Worm (Caenorhabditis elegans) whole organism, L1 larva: ENCODE measurements around the gene T13C5.2.

Source experiments
- C04F5.9 ChIP-seq: sonication (generic microtip); optimal IDR thresholded peaks from 2 replicates; lab custom pipeline; 2016; ENCODE audit warnings: missing genetic modification characterization, missing compliant biosample characterization
- alr-1 ChIP-seq: fragments of 200-800 bp; sonication (Bioruptor generic); optimal IDR thresholded peaks from 2 replicates; lab custom pipeline; 2018; ENCODE audit warnings: borderline replicate concordance, mild to moderate bottlenecking, missing genetic modification characterization, missing compliant biosample characterization
- ama-1 ChIP-seq: fragments of 150-350 bp; optimal IDR thresholded peaks from 2 replicates; lab custom pipeline; 2014
- blmp-1 ChIP-seq: fragments of 150-350 bp; optimal IDR thresholded peaks from 2 replicates; lab custom pipeline; 2014; ENCODE audit warnings: missing biosample characterization, missing genetic modification characterization
- ceh-8 ChIP-seq: fragments of 200-800 bp; sonication (Bioruptor generic); optimal IDR thresholded peaks from 2 replicates; lab custom pipeline; 2018; ENCODE audit warnings: mild to moderate bottlenecking, missing genetic modification characterization, moderate library complexity, missing compliant biosample characterization
- ceh-90 ChIP-seq: sonication (generic microtip); optimal IDR thresholded peaks from 2 replicates; lab custom pipeline; 2016; ENCODE audit warnings: missing genetic modification characterization, missing compliant biosample characterization
- ces-1 ChIP-seq: fragments of 150-350 bp; optimal IDR thresholded peaks from 2 replicates; lab custom pipeline; 2014; ENCODE audit warnings: missing biosample characterization, missing genetic modification reagents, missing genetic modification characterization
- dsc-1 ChIP-seq: sonication (generic microtip); optimal IDR thresholded peaks from 2 replicates; lab custom pipeline; 2016; ENCODE audit warnings: mild to moderate bottlenecking, missing genetic modification characterization, missing compliant biosample characterization
- efl-3 ChIP-seq: fragments of 200-800 bp; sonication (Bioruptor generic); optimal IDR thresholded peaks from 2 replicates; lab custom pipeline; 2018; ENCODE audit warnings: mild to moderate bottlenecking, missing genetic modification characterization, missing compliant biosample characterization
- egl-13 ChIP-seq: sonication (generic microtip); optimal IDR thresholded peaks from 2 replicates; lab custom pipeline; 2016; ENCODE audit warnings: missing genotype, missing genetic modification reagents, missing genetic modification characterization, missing compliant biosample characterization
- egl-27 ChIP-seq, 2 experiments: fragments of 150-350 bp in 1 of 2; sonication (generic microtip); optimal IDR thresholded peaks; 3 replicates each; lab custom pipeline; 2017 to 2018; ENCODE audit warnings: missing biosample characterization in 2 of 2, missing genetic modification characterization in 2 of 2, missing genetic modification reagents in 2 of 2
- elt-2 ChIP-seq: sonication (generic microtip); optimal IDR thresholded peaks from 2 replicates; lab custom pipeline; 2016; ENCODE audit warnings: missing genetic modification characterization, mild to moderate bottlenecking, inconsistent platforms, missing compliant biosample characterization, missing genetic modification reagents
- elt-3 ChIP-seq, 6 experiments: fragments of 150-350 bp in 1 of 6; sonication (generic microtip); optimal IDR thresholded peaks; 2 replicates each; lab custom pipeline; 2017 to 2018; ENCODE audit warnings: missing biosample characterization in 6 of 6, missing genetic modification characterization in 6 of 6, inconsistent platforms in 1 of 6
- fos-1 ChIP-seq: fragments of 150-350 bp; optimal IDR thresholded peaks from 2 replicates; lab custom pipeline; 2014; ENCODE audit warnings: missing biosample characterization, missing genetic modification characterization
- hlh-17 ChIP-seq: fragments of 200-800 bp; sonication (Bioruptor generic); optimal IDR thresholded peaks from 2 replicates; lab custom pipeline; 2018; ENCODE audit warnings: missing genetic modification characterization, mild to moderate bottlenecking, missing compliant biosample characterization, moderate library complexity, borderline replicate concordance
- hlh-4 ChIP-seq: sonication (generic microtip); optimal IDR thresholded peaks from 2 replicates; lab custom pipeline; 2016; ENCODE audit warnings: mild to moderate bottlenecking, missing genetic modification characterization, missing compliant biosample characterization
- isw-1 ChIP-seq: fragments of 200-800 bp; sonication (Bioruptor generic); IDR thresholded peaks from 2 replicates; pipeline ENCODE4 v1.3.6; 2022; ENCODE audit warnings: missing genetic modification characterization, missing compliant biosample characterization
- jun-1 ChIP-seq: fragments of 150-350 bp; optimal IDR thresholded peaks from 2 replicates; lab custom pipeline; 2014; ENCODE audit warnings: missing biosample characterization, missing genetic modification reagents, missing genetic modification characterization
- lin-13 ChIP-seq: fragments of 150-350 bp; optimal IDR thresholded peaks from 2 replicates; lab custom pipeline; 2014; ENCODE audit warnings: missing biosample characterization, missing genetic modification reagents, missing genetic modification characterization
- lin-15B ChIP-seq: fragments of 150-350 bp; sonication (generic microtip); optimal IDR thresholded peaks from 3 replicates; lab custom pipeline; 2014; ENCODE audit warnings: missing biosample characterization, missing genetic modification characterization
- lir-3 ChIP-seq: sonication (generic microtip); optimal IDR thresholded peaks from 2 replicates; lab custom pipeline; 2016; ENCODE audit warnings: mild to moderate bottlenecking, missing genetic modification characterization, moderate library complexity, missing compliant biosample characterization; ENCODE audit not compliant: poor library complexity
- lsy-2 ChIP-seq, 2 experiments: fragments of 150-350 bp; optimal IDR thresholded peaks; 2 replicates each; lab custom pipeline; 2014; ENCODE audit warnings: missing biosample characterization in 2 of 2, missing genetic modification characterization in 2 of 2
- mdl-1 ChIP-seq, 2 experiments: fragments of 150-350 bp; optimal IDR thresholded peaks; 2 replicates each; lab custom pipeline; 2014 to 2017; ENCODE audit warnings: missing biosample characterization in 2 of 2, missing genetic modification characterization in 2 of 2, inconsistent platforms in 1 of 2
- mep-1 ChIP-seq: fragments of 150-350 bp; optimal IDR thresholded peaks from 2 replicates; lab custom pipeline; 2014; ENCODE audit warnings: missing biosample characterization, missing genetic modification characterization
- nhr-12 ChIP-seq: sonication (generic microtip); optimal IDR thresholded peaks from 2 replicates; lab custom pipeline; 2017; ENCODE audit warnings: missing biosample characterization, missing genetic modification characterization
- nhr-19 ChIP-seq: fragments of 200-800 bp; sonication (Bioruptor generic); conservative IDR thresholded peaks from 2 replicates; pipeline ENCODE4 v1.3.6; 2022; ENCODE audit warnings: missing genetic modification characterization, missing compliant biosample characterization
- nhr-20 ChIP-seq: sonication (generic microtip); optimal IDR thresholded peaks from 2 replicates; lab custom pipeline; 2016; ENCODE audit warnings: mild to moderate bottlenecking, missing genetic modification characterization, missing compliant biosample characterization
- nhr-47 ChIP-seq: sonication (generic microtip); optimal IDR thresholded peaks from 2 replicates; lab custom pipeline; 2016; ENCODE audit warnings: mild to moderate bottlenecking, missing genetic modification characterization, moderate library complexity, missing compliant biosample characterization
- nhr-76 ChIP-seq: sonication (generic microtip); optimal IDR thresholded peaks from 2 replicates; lab custom pipeline; 2017; ENCODE audit warnings: missing biosample characterization, missing genetic modification characterization
- nhr-77 ChIP-seq: fragments of 150-350 bp; optimal IDR thresholded peaks from 2 replicates; lab custom pipeline; 2014; ENCODE audit warnings: missing biosample characterization, missing genetic modification characterization
- nhr-84 ChIP-seq: sonication (generic microtip); optimal IDR thresholded peaks from 2 replicates; lab custom pipeline; 2017; ENCODE audit warnings: missing biosample characterization, missing genetic modification characterization
- nhr-85 ChIP-seq: sonication (generic microtip); peaks from one replicate; lab custom pipeline; 2016; ENCODE audit warnings: missing genetic modification characterization, inconsistent platforms, missing compliant biosample characterization
- snu-23 ChIP-seq: sonication (generic microtip); optimal IDR thresholded peaks from 2 replicates; lab custom pipeline; 2016; ENCODE audit warnings: missing genetic modification characterization, missing compliant biosample characterization
- sptf-1 ChIP-seq: fragments of 150-350 bp; optimal IDR thresholded peaks from 2 replicates; lab custom pipeline; 2014; ENCODE audit warnings: missing biosample characterization, missing genetic modification characterization
- swsn-7 ChIP-seq: sonication (generic microtip); optimal IDR thresholded peaks from 2 replicates; lab custom pipeline; 2016; ENCODE audit warnings: missing genetic modification characterization, missing compliant biosample characterization
- tbx-2 ChIP-seq: sonication (generic microtip); optimal IDR thresholded peaks from 2 replicates; lab custom pipeline; 2016; ENCODE audit warnings: missing genetic modification characterization, missing compliant biosample characterization
- unc-130 ChIP-seq: fragments of 150-350 bp; optimal IDR thresholded peaks from 2 replicates; lab custom pipeline; 2017; ENCODE audit warnings: missing biosample characterization, missing genetic modification characterization, inconsistent platforms
- unc-62 ChIP-seq: fragments of 150-350 bp; optimal IDR thresholded peaks from 2 replicates; lab custom pipeline; 2014; ENCODE audit warnings: missing biosample characterization, missing genetic modification reagents, missing genetic modification characterization
- xbp-1 ChIP-seq: sonication (generic microtip); optimal IDR thresholded peaks from 2 replicates; lab custom pipeline; 2016; ENCODE audit warnings: missing genetic modification characterization, missing compliant biosample characterization
- zip-4 ChIP-seq: fragments of 200-800 bp; sonication (Bioruptor generic); optimal IDR thresholded peaks from 2 replicates; lab custom pipeline; 2018; ENCODE audit warnings: mild to moderate bottlenecking, missing genetic modification characterization, moderate library complexity, missing compliant biosample characterization
- ztf-4 ChIP-seq: fragments of 150-350 bp; optimal IDR thresholded peaks from 2 replicates; lab custom pipeline; 2014; ENCODE audit warnings: missing biosample characterization, missing genetic modification characterization

T13C5.2 gene

ce11 chrX:6180293-6180692 lies 4.5 kb upstream of the T13C5.2 start, which contains the start of gene T13C5.7:
T13C5.7 (plus strand) TSS chrX:6180593.
- peak; percentile 33 for TF ChIP-seq blmp-1
- TF ChIP-seq mdl-1 (tag; optimal IDR thresholded peaks at IDR 0.05; lab: Kevin White, UChicago) = no peak

ce11 chrX:6187848-6188247 lies 3.0 kb downstream of the T13C5.2 start, which contains the start of gene T13C5.10:
T13C5.10 (plus strand) TSS chrX:6188148.
- no peak for TF ChIP-seq ces-1 (GFP tag; lab: Kevin White, UChicago)
- no peak for TF ChIP-seq lir-3
- no peak for TF ChIP-seq nhr-84
- TF ChIP-seq lsy-2 (tag; optimal IDR thresholded peaks at IDR 0.05; lab: Kevin White, UChicago) = no peak
- no peak for TF ChIP-seq alr-1
- no peak for TF ChIP-seq ama-1 (lab: Kevin White, UChicago)
- no peak for TF ChIP-seq swsn-7 (tag; lab: Kevin White, UChicago)
- no peak for TF ChIP-seq ceh-8

- TF ChIP-seq unc-130 (tag; lab: Kevin White, UChicago) (no peak), jun-1 (tag; lab: Kevin White, UChicago) (no peak), snu-23 (no peak), blmp-1 (no peak), efl-3 (GFP tag; lab: Kevin White, UChicago) (no peak), egl-27 (tag; optimal IDR thresholded peaks at IDR 0.05; lab: Kevin White, UChicago) (no peak), xbp-1 (tag; lab: Kevin White, UChicago) (no peak), nhr-47 (tag; lab: Kevin White, UChicago) (no peak), lin-13 (GFP tag; lab: Kevin White, UChicago) (no peak), mep-1 (tag; lab: Kevin White, UChicago) (no peak), nhr-12 (tag; lab: Kevin White, UChicago) (no peak), isw-1 (GFP tag; lab: Robert Waterston, UW) (no peak), elt-2 (tag; lab: Kevin White, UChicago) (no peak), elt-3 (tag; optimal IDR thresholded peaks at IDR 0.05; lab: Kevin White, UChicago) (no peak), ceh-8 (no peak), zip-4 (GFP tag; lab: Kevin White, UChicago) (no peak), unc-62 (GFP tag; lab: Kevin White, UChicago) (no peak)
- TF ChIP-seq, all 84 proteins: peak for 0
Observed at ce11 chrX:6189955-6190354, 5.1 kb downstream of the T13C5.2 start, which contains the start of gene T13C5.9. T13C5.9 (plus strand) TSS chrX:6190255.

- TF ChIP-seq egl-13 (tag; lab: Kevin White, UChicago) (peak; percentile 65), nhr-20 (tag; lab: Kevin White, UChicago) (no peak), nhr-47 (tag; lab: Kevin White, UChicago) (peak; percentile 8), dsc-1 (peak; percentile 75)
Observed at ce11 chrX:6194191-6194724, 9.4 kb downstream of the T13C5.2 start, which contains the start of gene ceh-54. ceh-54 (minus strand) TSS chrX:6194241.

- no peak for TF ChIP-seq lsy-2 (tag; optimal IDR thresholded peaks at IDR 0.05; lab: Kevin White, UChicago)
- TF ChIP-seq sptf-1 (tag; lab: Kevin White, UChicago) = no peak
- TF ChIP-seq nhr-76 (tag; lab: Kevin White, UChicago) = no peak
- TF ChIP-seq nhr-77 (tag; lab: Kevin White, UChicago) = no peak
- TF ChIP-seq C04F5.9 = no peak
- no peak for TF ChIP-seq mdl-1 (tag; optimal IDR thresholded peaks at IDR 0.05; lab: Kevin White, UChicago)
- no peak for TF ChIP-seq tbx-2 (tag; lab: Kevin White, UChicago)
- TF ChIP-seq hlh-4 (tag; lab: Kevin White, UChicago) = no peak
- TF ChIP-seq hlh-17 (GFP tag; lab: Kevin White, UChicago) = no peak
- no peak for TF ChIP-seq unc-62 (GFP tag; lab: Kevin White, UChicago)
- TF ChIP-seq lin-15B = no peak
- no peak for TF ChIP-seq nhr-85 (tag; lab: Kevin White, UChicago)
- TF ChIP-seq dsc-1 = no peak
- no peak for TF ChIP-seq elt-3 (tag; optimal IDR thresholded peaks at IDR 0.05; lab: Kevin White, UChicago)
- TF ChIP-seq isw-1 (GFP tag; lab: Robert Waterston, UW) = no peak
- no peak for TF ChIP-seq fos-1 (tag; lab: Kevin White, UChicago)
- no peak for TF ChIP-seq ceh-90
- TF ChIP-seq blmp-1 = no peak
- no peak for TF ChIP-seq nhr-19 (GFP tag; lab: Robert Waterston, UW)
- TF ChIP-seq ztf-4 = no peak
Observed at ce11 chrX:6196627-6197026, 11.8 kb downstream of the T13C5.2 start, which contains the start of gene daf-9. daf-9 (plus strand) TSS chrX:6196927.
